Worm (Caenorhabditis elegans): ENCODE measurements around the gene nprt-1.

ce11 chrIV:2849269-2849668 is 41.0 kb downstream of the nprt-1 start:
- TF ChIP-seq aly-2 (tag; optimal IDR thresholded peaks at IDR 0.05) = no peak
- TF ChIP-seq F13H6.1 (tag; optimal IDR thresholded peaks at IDR 0.05) = no peak
- TF ChIP-seq lin-39 (tag; optimal IDR thresholded peaks at IDR 0.05) = no peak
- no peak for TF ChIP-seq nhr-6 (tag; optimal IDR thresholded peaks at IDR 0.05)
- TF ChIP-seq ceh-82 (tag; optimal IDR thresholded peaks at IDR 0.05) = no peak
- no peak for TF ChIP-seq elt-3 (tag; optimal IDR thresholded peaks at IDR 0.05)
- TF ChIP-seq unc-62 (GFP tag; optimal IDR thresholded peaks at IDR 0.05) = no peak
- TF ChIP-seq peb-1 (tag; optimal IDR thresholded peaks at IDR 0.05) = no peak
- TF ChIP-seq ama-1 (optimal IDR thresholded peaks at IDR 0.05) = no peak
- TF ChIP-seq C34F6.9 (tag; optimal IDR thresholded peaks at IDR 0.05) = no peak
- TF ChIP-seq snpc-4 (tag; optimal IDR thresholded peaks at IDR 0.05) = no peak
- no peak for TF ChIP-seq egl-27 (tag; optimal IDR thresholded peaks at IDR 0.05)
- TF ChIP-seq ceh-16 (tag; optimal IDR thresholded peaks at IDR 0.05) = no peak

Measured in whole organism, L2 larva.